Worm (Caenorhabditis elegans) whole organism, young adult: Measurements from ENCODE around the gene fkh-4.

Experiments
- ama-1 ChIP-seq, 3 experiments: fragments of 150-350 bp in 1 of 3; sonication (generic microtip) in 2 of 3; optimal IDR thresholded peaks; 2 replicates each; lab custom pipeline; 2014 to 2018; ENCODE audit warnings: missing biosample characterization in 2 of 3, missing genetic modification characterization in 2 of 3, missing genetic modification reagents in 2 of 3
- ccch-3 ChIP-seq: fragments of 200-800 bp; sonication (Bioruptor generic); optimal IDR thresholded peaks from 2 replicates; lab custom pipeline; 2018; ENCODE audit warnings: mild to moderate bottlenecking, missing genetic modification characterization, missing compliant biosample characterization
- mxl-1 ChIP-seq: sonication (generic microtip); optimal IDR thresholded peaks from 2 replicates; lab custom pipeline; 2016; ENCODE audit warnings: missing genetic modification characterization, missing compliant biosample characterization
- rec-8 ChIP-seq, 2 experiments: sonication (generic microtip); optimal IDR thresholded peaks; 2 replicates each; lab custom pipeline; 2016; ENCODE audit warnings: mild to moderate bottlenecking in 2 of 2, missing genetic modification characterization in 2 of 2, missing genetic modification reagents in 2 of 2, missing genotype in 2 of 2, missing biosample characterization in 1 of 2, missing compliant biosample characterization in 1 of 2, moderate library complexity in 1 of 2

ce11 chrX:13466926-13467866 is 38.5 kb upstream of the fkh-4 start, which contains the start of gene col-183:
- TF ChIP-seq mxl-1 (no peak), ccch-3 (GFP tag; lab: Kevin White, UChicago) (no peak), rec-8 (tag; optimal IDR thresholded peaks at IDR 0.05; lab: Kevin White, UChicago) (no peak), ama-1 (optimal IDR thresholded peaks at IDR 0.05; lab: Kevin White, UChicago) (no peak), ama-1 (GFP tag; optimal IDR thresholded peaks at IDR 0.05; lab: Kevin White, UChicago) (no peak)
